Worm (Caenorhabditis elegans): ENCODE data around the gene Y54G11A.1.

Y54G11A.1 gene

ce11 chrII:14269142-14269593, at the start of gene Y54G11A.1:
Gene Y54G11A.1, minus strand, starts transcription at chrII:14269192.
- TF ChIP-seq nhr-23 (tag; optimal IDR thresholded peaks at IDR 0.05), result no peak
- no peak for TF ChIP-seq ceh-82 (tag; optimal IDR thresholded peaks at IDR 0.05)
- no peak for TF ChIP-seq aly-2 (tag; optimal IDR thresholded peaks at IDR 0.05)
- no peak for TF ChIP-seq nhr-129 (tag; optimal IDR thresholded peaks at IDR 0.05)
- TF ChIP-seq nhr-77 (tag; optimal IDR thresholded peaks at IDR 0.05), result no peak
- TF ChIP-seq lin-11 (tag; optimal IDR thresholded peaks at IDR 0.05), result no peak
- no peak for TF ChIP-seq gmeb-1 (tag; optimal IDR thresholded peaks at IDR 0.05)
- TF ChIP-seq elt-3 (tag; optimal IDR thresholded peaks at IDR 0.05), result no peak
- no peak for TF ChIP-seq ama-1 (optimal IDR thresholded peaks at IDR 0.05)
- no peak for TF ChIP-seq dmd-4 (tag; optimal IDR thresholded peaks at IDR 0.05)
- no peak for TF ChIP-seq nhr-12 (tag; optimal IDR thresholded peaks at IDR 0.05)
- TF ChIP-seq ztf-1 (GFP tag; conservative IDR thresholded peaks at IDR 0.05), result no peak
- TF ChIP-seq unc-55 (GFP tag; optimal IDR thresholded peaks at IDR 0.05), result no peak

DNA sequence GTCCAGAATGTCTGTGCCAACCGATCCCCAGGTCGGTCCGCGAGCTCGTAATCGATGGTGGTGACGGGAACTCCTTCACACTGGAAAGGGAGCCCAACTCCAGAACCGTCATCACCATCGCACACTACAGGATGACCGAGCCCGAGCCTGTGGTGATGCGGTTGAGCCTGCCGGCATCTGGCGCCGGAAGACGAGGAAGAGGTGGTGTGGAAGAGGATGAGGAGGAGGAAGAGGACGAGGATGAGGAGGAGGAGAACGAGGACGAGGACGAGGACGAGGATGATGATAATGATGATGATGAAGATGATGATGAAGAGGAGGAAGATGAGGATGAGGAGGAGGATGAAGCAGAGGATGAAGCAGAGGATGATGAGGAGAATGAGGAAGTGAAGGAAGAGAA, 49.0 kb upstream of the Y54G11A.1 start, which contains the start of gene Y54G11A.14:
Y54G11A.14 (plus strand) TSS at position 132 of the 400 bp plus-strand sequence.
- TF ChIP-seq ama-1 (optimal IDR thresholded peaks at IDR 0.05) (no peak), nhr-25 (tag; optimal IDR thresholded peaks at IDR 0.05) (no peak), elt-1 (tag; optimal IDR thresholded peaks at IDR 0.05) (no peak), gmeb-1 (tag; optimal IDR thresholded peaks at IDR 0.05) (no peak), mab-5 (tag; optimal IDR thresholded peaks at IDR 0.05) (no peak), dmd-4 (tag; optimal IDR thresholded peaks at IDR 0.05) (no peak), Y55F3AM.14 (GFP tag; optimal IDR thresholded peaks at IDR 0.05) (no peak), fos-1 (tag; optimal IDR thresholded peaks at IDR 0.05) (no peak), nhr-21 (tag; optimal IDR thresholded peaks at IDR 0.05) (no peak), nhr-11 (tag; optimal IDR thresholded peaks at IDR 0.05) (no peak), sem-4 (tag; optimal IDR thresholded peaks at IDR 0.05) (no peak), nhr-77 (tag; optimal IDR thresholded peaks at IDR 0.05) (no peak), sma-3 (GFP tag; optimal IDR thresholded peaks at IDR 0.05) (no peak), unc-39 (tag; optimal IDR thresholded peaks at IDR 0.05) (no peak), unc-55 (GFP tag; optimal IDR thresholded peaks at IDR 0.05) (no peak), nhr-10 (tag; optimal IDR thresholded peaks at IDR 0.05) (no peak), nhr-6 (tag; optimal IDR thresholded peaks at IDR 0.05) (no peak), nhr-129 (tag; optimal IDR thresholded peaks at IDR 0.05) (no peak), sma-9 (GFP tag; optimal IDR thresholded peaks at IDR 0.05) (no peak), sma-9 (tag; optimal IDR thresholded peaks at IDR 0.05) (no peak), ztf-11 (tag; optimal IDR thresholded peaks at IDR 0.05) (no peak)

ce11 chrII:14312182-14312581, 43.2 kb upstream of the Y54G11A.1 start:
- TF ChIP-seq nhr-10 (tag; optimal IDR thresholded peaks at IDR 0.05) (no peak), unc-55 (GFP tag; optimal IDR thresholded peaks at IDR 0.05) (no peak), aly-2 (tag; optimal IDR thresholded peaks at IDR 0.05) (no peak), nhr-12 (tag; optimal IDR thresholded peaks at IDR 0.05) (no peak), nhr-237 (tag; optimal IDR thresholded peaks at IDR 0.05) (no peak), sem-4 (tag; optimal IDR thresholded peaks at IDR 0.05) (no peak), nhr-21 (tag; optimal IDR thresholded peaks at IDR 0.05) (no peak), mab-5 (tag; optimal IDR thresholded peaks at IDR 0.05) (no peak), sma-9 (GFP tag; optimal IDR thresholded peaks at IDR 0.05) (no peak), sma-9 (tag; optimal IDR thresholded peaks at IDR 0.05) (no peak), elt-1 (tag; optimal IDR thresholded peaks at IDR 0.05) (no peak), ztf-1 (GFP tag; conservative IDR thresholded peaks at IDR 0.05) (no peak), R02D3.7 (tag; optimal IDR thresholded peaks at IDR 0.05) (no peak), sma-3 (GFP tag; optimal IDR thresholded peaks at IDR 0.05) (no peak), ama-1 (optimal IDR thresholded peaks at IDR 0.05) (no peak), nhr-77 (tag; optimal IDR thresholded peaks at IDR 0.05) (no peak), ztf-4 (tag; optimal IDR thresholded peaks at IDR 0.05) (no peak), alr-1 (tag; optimal IDR thresholded peaks at IDR 0.05) (no peak), lin-11 (tag; optimal IDR thresholded peaks at IDR 0.05) (no peak), ceh-82 (tag; optimal IDR thresholded peaks at IDR 0.05) (no peak), ceh-16 (tag; optimal IDR thresholded peaks at IDR 0.05) (no peak)

ce11 chrII:14311537-14311936, 42.5 kb upstream of the Y54G11A.1 start:
- TF ChIP-seq gmeb-1 (tag; optimal IDR thresholded peaks at IDR 0.05), result no peak
- TF ChIP-seq sem-4 (tag; optimal IDR thresholded peaks at IDR 0.05), result no peak
- no peak for TF ChIP-seq nhr-11 (tag; optimal IDR thresholded peaks at IDR 0.05)
- no peak for TF ChIP-seq ztf-1 (GFP tag; conservative IDR thresholded peaks at IDR 0.05)

ce11 chrII:14310729-14311388, 41.9 kb upstream of the Y54G11A.1 start, which contains the start of gene ctl-3:
Gene ctl-3, minus strand, starts transcription at chrII:14310779.
- TF ChIP-seq ceh-82 (tag; optimal IDR thresholded peaks at IDR 0.05) (no peak), elt-3 (tag; optimal IDR thresholded peaks at IDR 0.05) (no peak), snpc-4 (tag; optimal IDR thresholded peaks at IDR 0.05) (no peak), lin-11 (tag; optimal IDR thresholded peaks at IDR 0.05) (no peak), nhr-23 (tag; optimal IDR thresholded peaks at IDR 0.05) (no peak), nhr-11 (tag; optimal IDR thresholded peaks at IDR 0.05) (no peak), fos-1 (tag; optimal IDR thresholded peaks at IDR 0.05) (no peak), mab-5 (tag; optimal IDR thresholded peaks at IDR 0.05) (no peak), C34F6.9 (tag; optimal IDR thresholded peaks at IDR 0.05) (no peak), sem-4 (tag; optimal IDR thresholded peaks at IDR 0.05) (no peak), nhr-12 (tag; optimal IDR thresholded peaks at IDR 0.05) (no peak), dmd-4 (tag; optimal IDR thresholded peaks at IDR 0.05) (no peak), nhr-10 (tag; optimal IDR thresholded peaks at IDR 0.05) (no peak), R02D3.7 (tag; optimal IDR thresholded peaks at IDR 0.05) (no peak), ztf-4 (tag; optimal IDR thresholded peaks at IDR 0.05) (no peak)
